Worm (Caenorhabditis elegans): ENCODE data around the gene B0281.1.

- TF ChIP-seq mep-1 (tag; optimal IDR thresholded peaks at IDR 0.05) (no peak), skn-1 (tag; optimal IDR thresholded peaks at IDR 0.05) (no peak), unc-62 (GFP tag; optimal IDR thresholded peaks at IDR 0.05 in 1 of 2) (no peak), unc-62 (tag; optimal IDR thresholded peaks at IDR 0.05) (no peak), ceh-20 (GFP tag; IDR thresholded peaks at IDR 0.05) (no peak), dpl-1 (GFP tag; optimal IDR thresholded peaks at IDR 0.05) (no peak), nhr-11 (tag; optimal IDR thresholded peaks at IDR 0.05) (no peak), gei-8 (GFP tag; optimal IDR thresholded peaks at IDR 0.05) (no peak), hlh-11 (tag; optimal IDR thresholded peaks at IDR 0.05) (no peak), egl-27 (tag; optimal IDR thresholded peaks at IDR 0.05) (no peak), tag-97 (GFP tag; IDR thresholded peaks at IDR 0.05) (no peak), dmd-6 (GFP tag; IDR thresholded peaks at IDR 0.05) (no peak), saeg-2 (GFP tag; IDR thresholded peaks at IDR 0.05) (no peak)
Measured at ce11 chrII:2354476-2354875, 41.6 kb downstream of the B0281.1 start, which contains the start of gene F43C11.2.

Data from whole organism, L4 larva.